Worm (Caenorhabditis elegans): ENCODE data around the gene psmd-9.
A peak's percentile ranks its signal among the peaks of the same experiment; 100 is the strongest.

Gene psmd-9

DNA sequence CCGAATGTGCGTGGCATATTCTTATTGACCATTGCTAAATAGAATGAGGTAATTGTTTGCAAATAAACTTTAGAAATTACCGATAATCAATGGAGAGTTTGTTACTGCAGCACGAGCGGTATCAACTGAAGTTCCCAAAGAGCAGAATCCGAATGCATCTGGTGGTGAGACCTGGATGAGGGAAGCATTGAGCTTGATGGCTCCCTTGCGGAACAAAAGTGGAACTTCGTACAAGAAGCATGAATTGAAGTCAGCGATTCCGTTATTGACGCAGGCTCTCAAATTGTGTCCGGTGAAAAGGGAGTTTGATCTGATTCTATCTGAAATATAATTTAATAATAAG is 12.3 kb upstream of the psmd-9 start:
- TF ChIP-seq nhr-129 (tag; optimal IDR thresholded peaks at IDR 0.05) (no peak), gmeb-1 (tag; optimal IDR thresholded peaks at IDR 0.05) (peak; percentile 15)

DNA sequence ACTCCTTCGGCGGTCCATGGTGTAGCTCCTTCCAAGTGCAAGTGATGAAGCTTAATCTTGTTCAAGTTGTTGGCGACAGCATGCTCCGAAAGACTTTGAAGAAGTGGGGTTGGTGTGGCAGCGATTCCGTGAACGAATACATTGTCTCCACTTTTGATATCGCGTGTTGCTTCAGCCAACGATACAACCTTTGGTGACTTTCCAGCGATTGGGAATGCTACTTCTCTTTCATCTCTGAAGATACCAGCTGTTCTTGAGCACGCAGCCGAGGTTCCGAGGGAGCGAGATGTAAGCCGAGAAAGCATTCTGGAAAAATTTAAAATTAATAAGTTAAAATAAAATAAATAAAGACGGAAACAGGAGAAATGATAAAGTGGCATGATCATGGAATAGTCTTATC is 11.8 kb upstream of the psmd-9 start, which contains the start of gene acer-1:
Gene acer-1 (minus strand): TSS at position 306 of the 400 bp plus-strand sequence.
- TF ChIP-seq ama-1 (optimal IDR thresholded peaks at IDR 0.05) (peak; percentile 49), Y55F3AM.14 (GFP tag; optimal IDR thresholded peaks at IDR 0.05) (peak; percentile 28), nhr-129 (tag; optimal IDR thresholded peaks at IDR 0.05) (peak; percentile 21), nhr-77 (tag; optimal IDR thresholded peaks at IDR 0.05) (no peak)

DNA sequence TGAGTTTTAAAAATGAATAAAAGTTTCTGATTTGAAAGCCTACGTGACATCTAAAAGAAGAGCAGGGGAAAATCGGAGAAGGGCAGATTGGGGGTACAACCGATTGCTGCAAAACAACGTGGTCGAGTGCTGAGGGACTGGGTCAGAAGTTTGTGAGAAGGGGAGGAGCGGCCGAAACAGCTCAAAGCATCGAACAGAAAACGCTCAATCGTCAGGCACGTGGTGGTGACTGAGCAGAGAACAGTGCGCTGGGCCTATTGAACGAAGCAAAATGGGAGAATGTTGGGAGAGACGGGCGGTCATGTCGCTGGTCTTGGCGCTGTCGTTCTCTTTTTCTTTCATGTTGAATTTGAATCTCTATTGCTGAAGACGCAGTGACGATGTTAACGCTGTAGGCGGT is 10.7 kb upstream of the psmd-9 start:
- TF ChIP-seq crh-2 (tag; optimal IDR thresholded peaks at IDR 0.05): peak; percentile 32
- no peak for TF ChIP-seq elt-3 (tag; optimal IDR thresholded peaks at IDR 0.05)
- TF ChIP-seq C34F6.9 (tag; optimal IDR thresholded peaks at IDR 0.05): peak; percentile 66
- TF ChIP-seq nhr-12 (tag; optimal IDR thresholded peaks at IDR 0.05): no peak
- TF ChIP-seq nhr-23 (tag; optimal IDR thresholded peaks at IDR 0.05): no peak
- peak; percentile 78 for TF ChIP-seq nhr-21 (tag; optimal IDR thresholded peaks at IDR 0.05)
- no peak for TF ChIP-seq Y55F3AM.14 (GFP tag; optimal IDR thresholded peaks at IDR 0.05)
- peak; percentile 7 for TF ChIP-seq gmeb-1 (tag; optimal IDR thresholded peaks at IDR 0.05)
- no peak for TF ChIP-seq skn-1 (tag; optimal IDR thresholded peaks at IDR 0.05)
- TF ChIP-seq nhr-25 (tag; optimal IDR thresholded peaks at IDR 0.05): peak; percentile 40
- TF ChIP-seq ztf-4 (tag; optimal IDR thresholded peaks at IDR 0.05): peak; percentile 13
- TF ChIP-seq sem-4 (tag; optimal IDR thresholded peaks at IDR 0.05): peak; percentile 58
- no peak for TF ChIP-seq alr-1 (tag; optimal IDR thresholded peaks at IDR 0.05)
- no peak for TF ChIP-seq peb-1 (tag; optimal IDR thresholded peaks at IDR 0.05)
- TF ChIP-seq ZK546.5 (tag; optimal IDR thresholded peaks at IDR 0.05): no peak
- TF ChIP-seq ceh-82 (tag; optimal IDR thresholded peaks at IDR 0.05): no peak
- TF ChIP-seq snpc-4 (tag; optimal IDR thresholded peaks at IDR 0.05): peak; percentile 21
- TF ChIP-seq nhr-129 (tag; optimal IDR thresholded peaks at IDR 0.05): peak; percentile 94
- no peak for TF ChIP-seq ztf-11 (tag; optimal IDR thresholded peaks at IDR 0.05)
- TF ChIP-seq nhr-11 (tag; optimal IDR thresholded peaks at IDR 0.05): no peak
- no peak for TF ChIP-seq elt-1 (tag; optimal IDR thresholded peaks at IDR 0.05)
- TF ChIP-seq sma-3 (GFP tag; optimal IDR thresholded peaks at IDR 0.05): peak; percentile 54
- TF ChIP-seq mab-5 (tag; optimal IDR thresholded peaks at IDR 0.05): no peak
- TF ChIP-seq nhr-77 (tag; optimal IDR thresholded peaks at IDR 0.05): no peak
- TF ChIP-seq ceh-16 (tag; optimal IDR thresholded peaks at IDR 0.05): no peak
- TF ChIP-seq ztf-1 (GFP tag; conservative IDR thresholded peaks at IDR 0.05): no peak
- no peak for TF ChIP-seq unc-39 (tag; optimal IDR thresholded peaks at IDR 0.05)
- peak; percentile 63 for TF ChIP-seq F13H6.1 (tag; optimal IDR thresholded peaks at IDR 0.05)
- peak; percentile 60 to 92 for TF ChIP-seq mdl-1 (tag; optimal IDR thresholded peaks at IDR 0.05)
- no peak for TF ChIP-seq R02D3.7 (tag; optimal IDR thresholded peaks at IDR 0.05)
- TF ChIP-seq lin-13 (GFP tag; optimal IDR thresholded peaks at IDR 0.05): peak; percentile 32
- TF ChIP-seq lin-39 (tag; optimal IDR thresholded peaks at IDR 0.05): no peak
- TF ChIP-seq zag-1 (tag; optimal IDR thresholded peaks at IDR 0.05): no peak
- peak; percentile 26 for TF ChIP-seq lin-11 (tag; optimal IDR thresholded peaks at IDR 0.05)
- TF ChIP-seq blmp-1 (tag; optimal IDR thresholded peaks at IDR 0.05; ENCODE audit: insufficient read depth): peak; percentile 47
- no peak for TF ChIP-seq nhr-6 (tag; optimal IDR thresholded peaks at IDR 0.05)
- TF ChIP-seq fos-1 (tag; optimal IDR thresholded peaks at IDR 0.05): peak; percentile 65
- TF ChIP-seq ama-1 (optimal IDR thresholded peaks at IDR 0.05): peak; percentile 88
- no peak for TF ChIP-seq dmd-4 (tag; optimal IDR thresholded peaks at IDR 0.05)
- TF ChIP-seq nhr-10 (tag; optimal IDR thresholded peaks at IDR 0.05): no peak
- TF ChIP-seq egl-27 (tag; optimal IDR thresholded peaks at IDR 0.05): peak; percentile 43
- peak; percentile 40 for TF ChIP-seq unc-55 (GFP tag; optimal IDR thresholded peaks at IDR 0.05)
- TF ChIP-seq sma-9 (GFP tag; optimal IDR thresholded peaks at IDR 0.05): peak; percentile 74
- no peak for TF ChIP-seq sma-9 (tag; optimal IDR thresholded peaks at IDR 0.05)
- TF ChIP-seq mbf-1 (tag; optimal IDR thresholded peaks at IDR 0.05): no peak
- TF ChIP-seq aly-2 (tag; optimal IDR thresholded peaks at IDR 0.05): no peak
- no peak for TF ChIP-seq unc-62 (GFP tag; optimal IDR thresholded peaks at IDR 0.05)
- TF ChIP-seq nhr-237 (tag; optimal IDR thresholded peaks at IDR 0.05): no peak
- peak in 1 of 2 experiments; percentile 11 for TF ChIP-seq lsy-2 (tag; optimal IDR thresholded peaks at IDR 0.05)

All from whole organism, L2 larva.